Fruit fly (Drosophila melanogaster) Kc167 (cell line): ENCODE measurements around the gene Cpr65Az.

ENCODE experiments used
- Myc ChIP-seq: fragments of >200 bp; optimal IDR thresholded peaks from 2 replicates; lab custom pipeline; 2017; ENCODE audit warnings: missing external identifiers
- Sin3A ChIP-seq: fragments of >200 bp; optimal IDR thresholded peaks from 2 replicates; lab custom pipeline; 2018; ENCODE audit warnings: missing external identifiers
- h ChIP-seq: fragments of >200 bp; optimal IDR thresholded peaks from 3 replicates; lab custom pipeline; 2018; ENCODE audit warnings: missing external identifiers
- insv ChIP-seq: fragments of >200 bp; optimal IDR thresholded peaks from 3 replicates; lab custom pipeline; 2018; ENCODE audit warnings: missing external identifiers
- psq ChIP-seq: fragments of >200 bp; optimal IDR thresholded peaks from 2 replicates; lab custom pipeline; 2017; ENCODE audit warnings: missing external identifiers
- ttk ChIP-seq: sonication (Bioruptor generic); optimal IDR thresholded peaks from 2 replicates; lab custom pipeline; 2017; ENCODE audit warnings: missing external identifiers

DNA sequence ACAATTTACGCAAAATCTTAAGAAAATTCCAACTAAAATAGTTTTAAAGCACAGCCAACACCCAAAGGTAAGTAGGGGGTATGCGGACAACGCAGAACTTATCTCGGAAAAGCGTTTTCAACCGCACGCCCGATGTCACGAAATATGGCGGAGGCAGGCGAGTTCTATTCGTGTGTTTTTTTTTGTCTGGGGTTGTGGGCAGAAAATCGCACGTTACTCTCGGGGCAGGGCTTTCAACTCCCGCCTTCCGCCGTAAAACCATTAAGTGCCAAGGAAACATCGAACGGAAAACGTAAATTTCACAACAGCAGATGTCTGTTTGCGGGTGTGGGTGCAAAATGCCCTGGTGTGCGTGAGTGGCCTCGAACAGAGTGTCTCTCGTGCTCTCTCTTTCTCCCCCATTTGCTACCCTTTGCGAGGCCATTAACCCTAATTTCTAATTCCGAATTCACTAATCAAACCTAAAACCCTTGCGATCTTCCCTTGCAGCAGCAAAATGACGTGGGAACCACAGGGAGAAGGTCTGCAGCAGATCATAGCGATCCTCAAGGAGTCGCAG is 33.0 kb downstream of the Cpr65Az start:
- TF ChIP-seq h (lab: Kevin White, UChicago) (no peak), Sin3A (lab: Kevin White, UChicago) (no peak), Myc (lab: Kevin White, UChicago) (no peak), psq (lab: Kevin White, UChicago) (no peak), ttk (no peak), insv (no peak)
